Worm (Caenorhabditis elegans) whole organism, early embryonic: ENCODE data around the gene Y105C5B.19.

Experiments used
- aly-1 ChIP-seq: sonication (generic microtip); optimal IDR thresholded peaks from 2 replicates; lab custom pipeline; 2016; ENCODE audit warnings: missing genetic modification characterization, missing compliant biosample characterization
- ama-1 ChIP-seq: fragments of 150-350 bp; optimal IDR thresholded peaks from 2 replicates; lab custom pipeline; 2014
- ceh-13 ChIP-seq: fragments of 200-800 bp; sonication (Bioruptor generic); optimal IDR thresholded peaks from 2 replicates; lab custom pipeline; 2018; ENCODE audit warnings: mild to moderate bottlenecking, missing genetic modification characterization, missing compliant biosample characterization
- ceh-36 ChIP-seq: sonication (generic microtip); optimal IDR thresholded peaks from 2 replicates; lab custom pipeline; 2016; ENCODE audit warnings: missing genetic modification characterization, inconsistent platforms, missing compliant biosample characterization
- flt-1 ChIP-seq: fragments of 200-800 bp; sonication (Bioruptor generic); IDR thresholded peaks from 2 replicates; pipeline ENCODE4 v1.3.6; 2022; ENCODE audit warnings: missing genetic modification characterization, missing compliant biosample characterization
- hmbx-1 ChIP-seq: sonication (generic microtip); optimal IDR thresholded peaks from 2 replicates; lab custom pipeline; 2016; ENCODE audit warnings: mild to moderate bottlenecking, missing genetic modification characterization, missing compliant biosample characterization
- hnd-1 ChIP-seq: sonication (generic microtip); optimal IDR thresholded peaks from 2 replicates; lab custom pipeline; 2016; ENCODE audit warnings: missing genetic modification characterization, missing compliant biosample characterization
- pes-1 ChIP-seq: fragments of 200-800 bp; sonication (Bioruptor generic); IDR thresholded peaks from 2 replicates; pipeline ENCODE4 v1.3.6; 2022; ENCODE audit warnings: missing genetic modification reagents, missing genetic modification characterization, missing compliant biosample characterization
- sea-1 ChIP-seq: fragments of 200-800 bp; sonication (Bioruptor generic); conservative IDR thresholded peaks from 2 replicates; pipeline ENCODE4 v1.3.6; 2022; ENCODE audit warnings: missing genetic modification characterization, missing compliant biosample characterization

ce11 chrIV:15937088-15937487 lies 46.7 kb downstream of the Y105C5B.19 start:
- no peak for TF ChIP-seq hnd-1
- TF ChIP-seq ama-1: no peak
- TF ChIP-seq flt-1 (GFP tag; lab: Robert Waterston, UW): no peak
- no peak for TF ChIP-seq sea-1 (GFP tag; lab: Robert Waterston, UW)
- no peak for TF ChIP-seq ceh-13 (GFP tag; lab: Kevin White, UChicago)
- no peak for TF ChIP-seq aly-1 (tag; lab: Kevin White, UChicago)
- no peak for TF ChIP-seq hmbx-1 (tag; lab: Kevin White, UChicago)
- TF ChIP-seq pes-1: no peak
- no peak for TF ChIP-seq ceh-36 (tag; lab: Kevin White, UChicago)
